Fruit fly (Drosophila melanogaster) whole organism, pupa: ENCODE data around the gene Atat.

Source experiments
- CG10348 ChIP-seq: fragments of 200-800 bp; sonication (Bioruptor generic); IDR thresholded peaks from 2 replicates; pipeline ENCODE4 v1.3.6; 2022; ENCODE audit warnings: missing biosample characterization, missing genetic modification characterization
- CG12605 ChIP-seq: fragments of 200-800 bp; sonication (Bioruptor generic); IDR thresholded peaks from 2 replicates; pipeline ENCODE4 v1.3.6; 2022; ENCODE audit warnings: missing biosample characterization, missing genetic modification characterization
- CG15710 ChIP-seq: fragments of 200-800 bp; sonication (Bioruptor generic); optimal IDR thresholded peaks from 2 replicates; lab custom pipeline; 2018; ENCODE audit warnings: missing biosample characterization, mild to moderate bottlenecking, missing genetic modification characterization, moderate library complexity
- CG32121 ChIP-seq: fragments of 200-800 bp; sonication (Bioruptor generic); IDR thresholded peaks from 2 replicates; pipeline ENCODE4 v1.3.6; 2022; ENCODE audit warnings: missing biosample characterization, missing genetic modification characterization
- CG9948 ChIP-seq: fragments of 200-800 bp; sonication (Bioruptor generic); optimal IDR thresholded peaks from 2 replicates; lab custom pipeline; 2018; ENCODE audit warnings: missing biosample characterization, mild to moderate bottlenecking, missing genetic modification characterization, moderate library complexity
- Pif1A ChIP-seq: fragments of 200-800 bp; sonication (Bioruptor generic); optimal IDR thresholded peaks from 3 replicates; lab custom pipeline; 2016; ENCODE audit warnings: missing biosample characterization, missing genetic modification characterization
- Pif1B ChIP-seq: fragments of 200-800 bp; sonication (Bioruptor generic); optimal IDR thresholded peaks from 3 replicates; lab custom pipeline; 2016; ENCODE audit warnings: missing biosample characterization, missing genetic modification characterization

DNA sequence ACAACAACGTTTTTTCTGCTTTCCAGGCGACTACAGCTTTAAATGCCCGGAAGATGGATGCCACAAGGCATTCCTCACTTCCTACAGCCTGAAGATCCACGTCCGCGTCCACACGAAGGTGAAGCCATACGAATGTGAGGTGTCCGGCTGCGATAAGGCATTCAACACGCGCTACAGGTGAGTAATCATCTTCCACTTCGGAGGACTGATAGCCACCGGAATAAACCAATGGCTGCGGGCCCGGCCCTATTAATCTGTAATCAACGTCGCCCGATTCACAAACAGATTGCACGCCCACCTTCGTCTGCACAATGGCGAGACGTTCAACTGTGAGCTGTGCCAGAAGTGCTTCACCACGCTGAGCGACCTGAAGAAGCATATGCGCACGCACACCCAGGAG lies 9.3 kb upstream of the Atat start:
- TF ChIP-seq CG15710 (no peak), CG12605 (no peak), CG10348 (GFP tag; lab: Robert Waterston, UW) (no peak), CG9948 (tag; lab: Kevin White, UChicago) (no peak), Pif1A (GFP tag; lab: Kevin White, UChicago) (no peak), Pif1B (GFP tag; lab: Kevin White, UChicago) (no peak), CG32121 (GFP tag; lab: Robert Waterston, UW) (no peak)
